Fruit fly (Drosophila melanogaster) whole organism, prepupa: ENCODE results near the gene CG17134.

Experiments used
- Blimp-1 ChIP-seq: fragments of 200-800 bp; sonication (Bioruptor generic); optimal IDR thresholded peaks from 3 replicates; lab custom pipeline; 2017; ENCODE audit warnings: missing biosample characterization, missing genetic modification characterization, mild to moderate bottlenecking, moderate library complexity, missing genetic modification reagents
- CG10631 ChIP-seq: fragments of 200-800 bp; sonication (Bioruptor generic); optimal IDR thresholded peaks from 2 replicates; lab custom pipeline; 2016; ENCODE audit warnings: missing biosample characterization, missing genetic modification characterization
- CG10669 ChIP-seq: fragments of 200-800 bp; sonication (Bioruptor generic); optimal IDR thresholded peaks from 3 replicates; lab custom pipeline; 2018; ENCODE audit warnings: missing biosample characterization, mild to moderate bottlenecking, missing genetic modification characterization, moderate library complexity
- CG11294 ChIP-seq: fragments of 200-800 bp; sonication (Bioruptor generic); IDR thresholded peaks from 2 replicates; pipeline ENCODE4 v1.3.6; 2022; ENCODE audit warnings: missing biosample characterization, missing genetic modification characterization
- CG11902 ChIP-seq: fragments of 200-800 bp; sonication (Bioruptor generic); optimal IDR thresholded peaks from 3 replicates; lab custom pipeline; 2016; ENCODE audit warnings: missing biosample characterization, missing genetic modification characterization
- CG15336 ChIP-seq: fragments of 200-800 bp; sonication (Bioruptor generic); IDR thresholded peaks from 2 replicates; pipeline ENCODE4 v1.3.6; 2022; ENCODE audit warnings: missing biosample characterization, missing genetic modification characterization
- CG16779 ChIP-seq: fragments of 200-800 bp; sonication (Bioruptor generic); optimal IDR thresholded peaks from 3 replicates; lab custom pipeline; 2017; ENCODE audit warnings: missing biosample characterization, mild to moderate bottlenecking, missing genetic modification characterization
- CG3032 ChIP-seq: fragments of 200-800 bp; optimal IDR thresholded peaks from 2 replicates; lab custom pipeline; 2019; ENCODE audit warnings: missing biosample characterization, mild to moderate bottlenecking, missing genetic modification characterization, moderate library complexity
- CG31627 ChIP-seq: fragments of 200-800 bp; sonication (Bioruptor generic); optimal IDR thresholded peaks from 3 replicates; lab custom pipeline; 2016; ENCODE audit warnings: missing biosample characterization, missing genetic modification characterization
- CG32006 ChIP-seq: fragments of 200-800 bp; sonication (Bioruptor generic); optimal IDR thresholded peaks from 3 replicates; lab custom pipeline; 2017; ENCODE audit warnings: missing biosample characterization, mild to moderate bottlenecking, missing genetic modification characterization
- CG34406 ChIP-seq: fragments of 200-800 bp; sonication (Bioruptor generic); optimal IDR thresholded peaks from 3 replicates; lab custom pipeline; 2016; ENCODE audit warnings: missing biosample characterization, missing genetic modification characterization
- CG4318 ChIP-seq: fragments of 200-800 bp; sonication (Bioruptor generic); optimal IDR thresholded peaks from 3 replicates; lab custom pipeline; 2017; ENCODE audit warnings: missing biosample characterization, mild to moderate bottlenecking, missing genetic modification characterization
- CG6276 ChIP-seq: fragments of 200-800 bp; sonication (Bioruptor generic); optimal IDR thresholded peaks from 2 replicates; lab custom pipeline; 2017; ENCODE audit warnings: missing biosample characterization, mild to moderate bottlenecking, missing genetic modification characterization
- CG6792 ChIP-seq: fragments of 200-800 bp; sonication (Bioruptor generic); optimal IDR thresholded peaks from 3 replicates; lab custom pipeline; 2016; ENCODE audit warnings: missing biosample characterization, missing genetic modification characterization
- CG6808 ChIP-seq: fragments of 200-800 bp; sonication (Bioruptor generic); optimal IDR thresholded peaks from 3 replicates; lab custom pipeline; 2017; ENCODE audit warnings: missing biosample characterization, missing genetic modification characterization, mild to moderate bottlenecking, moderate library complexity, missing genetic modification reagents
- CG6854 ChIP-seq: fragments of 200-800 bp; sonication (Bioruptor generic); optimal IDR thresholded peaks from 2 replicates; lab custom pipeline; 2017; ENCODE audit warnings: missing biosample characterization, mild to moderate bottlenecking, missing genetic modification characterization
- CG7368 ChIP-seq: fragments of 200-800 bp; sonication (Bioruptor generic); optimal IDR thresholded peaks from 3 replicates; lab custom pipeline; 2016; ENCODE audit warnings: missing biosample characterization, missing genetic modification characterization
- CG8319 ChIP-seq: fragments of 200-800 bp; sonication (Bioruptor generic); optimal IDR thresholded peaks from 3 replicates; lab custom pipeline; 2016; ENCODE audit warnings: missing biosample characterization, missing genetic modification characterization
- CG8632 ChIP-seq: fragments of 200-800 bp; sonication (Bioruptor generic); optimal IDR thresholded peaks from 3 replicates; lab custom pipeline; 2016; ENCODE audit warnings: missing biosample characterization, missing genetic modification characterization
- CG9139 ChIP-seq: fragments of 200-800 bp; sonication (Bioruptor generic); optimal IDR thresholded peaks from 3 replicates; lab custom pipeline; 2017; ENCODE audit warnings: missing biosample characterization, mild to moderate bottlenecking, missing genetic modification characterization
- Eip78C ChIP-seq: fragments of 200-800 bp; sonication (Bioruptor generic); peaks from one replicate; lab custom pipeline; 2016; ENCODE audit warnings: missing biosample characterization, missing genetic modification characterization
- Eip93F ChIP-seq: fragments of 200-800 bp; sonication (Bioruptor generic); optimal IDR thresholded peaks from 2 replicates; lab custom pipeline; 2016; ENCODE audit warnings: missing biosample characterization, mild to moderate bottlenecking, missing genetic modification characterization
- Ets21C ChIP-seq: fragments of 200-800 bp; sonication (Bioruptor generic); optimal IDR thresholded peaks from 3 replicates; lab custom pipeline; 2016; ENCODE audit warnings: missing biosample characterization, missing genetic modification characterization
- Ets96B ChIP-seq: fragments of 200-800 bp; optimal IDR thresholded peaks from 2 replicates; lab custom pipeline; 2019; ENCODE audit warnings: missing biosample characterization, mild to moderate bottlenecking, missing genetic modification characterization, moderate library complexity
- Hr4 ChIP-seq: fragments of 200-800 bp; sonication (Bioruptor generic); optimal IDR thresholded peaks from 3 replicates; lab custom pipeline; 2016; ENCODE audit warnings: missing biosample characterization, missing genetic modification characterization
- Lpt ChIP-seq: fragments of 200-800 bp; sonication (Bioruptor generic); optimal IDR thresholded peaks from 3 replicates; lab custom pipeline; 2016; ENCODE audit warnings: missing biosample characterization, missing genetic modification characterization
- Met ChIP-seq: fragments of 200-800 bp; sonication (Bioruptor generic); optimal IDR thresholded peaks from 3 replicates; lab custom pipeline; 2016; ENCODE audit warnings: missing biosample characterization, missing genetic modification characterization
- OdsH ChIP-seq: fragments of 200-800 bp; sonication (Bioruptor generic); optimal IDR thresholded peaks from 3 replicates; lab custom pipeline; 2016; ENCODE audit warnings: missing biosample characterization, missing genetic modification characterization
- Smox ChIP-seq: fragments of 200-800 bp; sonication (Bioruptor generic); optimal IDR thresholded peaks from 3 replicates; lab custom pipeline; 2016; ENCODE audit warnings: missing biosample characterization, missing genetic modification characterization
- Sox102F ChIP-seq: fragments of 200-800 bp; sonication (Bioruptor generic); optimal IDR thresholded peaks from 2 replicates; lab custom pipeline; 2016; ENCODE audit warnings: missing biosample characterization, mild to moderate bottlenecking, missing genetic modification characterization
- Sox14 ChIP-seq: fragments of 200-800 bp; sonication (Bioruptor generic); optimal IDR thresholded peaks from 3 replicates; lab custom pipeline; 2016; ENCODE audit warnings: missing biosample characterization, missing genetic modification characterization
- Sox15 ChIP-seq: fragments of 200-800 bp; sonication (Bioruptor generic); optimal IDR thresholded peaks from 3 replicates; lab custom pipeline; 2016; ENCODE audit warnings: missing biosample characterization, missing genetic modification characterization
- acj6 ChIP-seq: fragments of 200-800 bp; sonication (Bioruptor generic); optimal IDR thresholded peaks from 3 replicates; lab custom pipeline; 2016; ENCODE audit warnings: missing biosample characterization, missing genetic modification characterization
- cyc ChIP-seq: fragments of 200-800 bp; sonication (Bioruptor generic); optimal IDR thresholded peaks from 3 replicates; lab custom pipeline; 2016; ENCODE audit warnings: missing biosample characterization, missing genetic modification characterization
- dsx ChIP-seq: fragments of 200-800 bp; optimal IDR thresholded peaks from 3 replicates; lab custom pipeline; 2019; ENCODE audit warnings: missing biosample characterization, mild to moderate bottlenecking, missing genetic modification characterization, moderate library complexity; ENCODE audit not compliant: poor library complexity, severe bottlenecking
- esn ChIP-seq: fragments of 200-800 bp; sonication (Bioruptor generic); optimal IDR thresholded peaks from 2 replicates; lab custom pipeline; 2016; ENCODE audit warnings: missing biosample characterization, mild to moderate bottlenecking, missing genetic modification characterization, moderate library complexity
- fd85E ChIP-seq: fragments of 200-800 bp; sonication (Bioruptor generic); optimal IDR thresholded peaks from 3 replicates; lab custom pipeline; 2016; ENCODE audit warnings: missing biosample characterization, missing genetic modification characterization
- lz ChIP-seq: fragments of 200-800 bp; sonication (Bioruptor generic); optimal IDR thresholded peaks from 3 replicates; lab custom pipeline; 2016; ENCODE audit warnings: missing biosample characterization, missing genetic modification characterization
- net ChIP-seq: fragments of 200-800 bp; sonication (Bioruptor generic); optimal IDR thresholded peaks from 3 replicates; lab custom pipeline; 2016; ENCODE audit warnings: missing biosample characterization, missing genetic modification characterization
- spab ChIP-seq: fragments of 200-800 bp; sonication (Bioruptor generic); optimal IDR thresholded peaks from 2 replicates; lab custom pipeline; 2017; ENCODE audit warnings: missing biosample characterization, mild to moderate bottlenecking, missing genetic modification characterization, missing genetic modification reagents
- ss ChIP-seq, 2 experiments: fragments of 200-800 bp; sonication (Bioruptor generic); optimal IDR thresholded peaks; 2 replicates in 1 of 2; 3 replicates in 1 of 2; lab custom pipeline; 2017 to 2018; ENCODE audit warnings: mild to moderate bottlenecking in 2 of 2, missing biosample characterization in 2 of 2, missing genetic modification characterization in 2 of 2, moderate library complexity in 1 of 2
- svp ChIP-seq: fragments of 200-800 bp; sonication (Bioruptor generic); peaks from one replicate; lab custom pipeline; 2016; ENCODE audit warnings: missing biosample characterization, missing genetic modification characterization
- topi ChIP-seq: fragments of 200-800 bp; sonication (Bioruptor generic); optimal IDR thresholded peaks from 3 replicates; lab custom pipeline; 2016; ENCODE audit warnings: missing biosample characterization, missing genetic modification characterization
- vri ChIP-seq: fragments of 200-800 bp; sonication (Bioruptor generic); optimal IDR thresholded peaks from 3 replicates; lab custom pipeline; 2016; ENCODE audit warnings: missing biosample characterization, mild to moderate bottlenecking, missing genetic modification characterization

CG17134 gene

DNA sequence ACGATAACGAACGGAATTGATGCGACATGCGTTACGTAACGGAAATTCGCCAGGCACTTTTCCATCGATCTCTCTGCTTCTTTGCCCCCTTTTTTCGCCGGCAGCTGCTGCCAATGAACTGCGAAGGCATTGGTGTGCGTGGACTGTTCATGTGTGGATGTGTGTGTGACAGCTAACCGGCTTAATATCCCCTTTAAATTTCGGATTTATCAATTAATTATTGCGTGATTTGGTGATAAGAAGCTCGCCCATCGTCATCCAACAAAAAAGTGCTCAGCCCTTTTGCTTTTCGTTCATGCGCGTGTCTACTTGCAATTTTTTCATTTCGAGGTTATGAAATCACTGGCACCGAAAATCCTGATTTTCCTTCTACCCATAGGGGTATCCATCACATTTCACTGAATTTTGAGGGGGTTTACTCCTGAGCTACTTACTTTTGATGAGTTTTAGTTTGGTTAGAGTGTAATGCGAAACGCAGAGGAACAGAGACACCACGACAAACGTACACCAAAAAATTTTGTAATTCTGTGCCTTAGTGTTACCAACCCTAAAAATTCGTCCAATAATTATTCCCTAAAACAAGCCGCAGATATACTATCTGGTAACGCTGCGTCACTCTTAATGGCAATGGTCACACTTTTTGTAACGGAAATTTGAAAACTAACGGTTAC is 29.9 kb downstream of the CG17134 start, which contains the start of gene porin:
Gene porin, minus strand, starts transcription at position 529 of the 671 bp plus-strand sequence.
- TF ChIP-seq Sox15 (no peak), CG16779 (no peak), ss (GFP tag; optimal IDR thresholded peaks at IDR 0.05; lab: Kevin White, UChicago) (peak; percentile 21 to 29), Eip78C (GFP tag; lab: Kevin White, UChicago) (peak; percentile 69), svp (peak; percentile 26), lz (GFP tag; lab: Kevin White, UChicago) (peak; percentile 13), fd85E (no peak), CG6854 (GFP tag; lab: Kevin White, UChicago) (peak; percentile 13), OdsH (no peak), Sox14 (GFP tag; lab: Kevin White, UChicago) (peak; percentile 11), vri (peak; percentile 96), esn (GFP tag; lab: Kevin White, UChicago) (peak; percentile 39), CG9139 (GFP tag; lab: Kevin White, UChicago) (peak; percentile 17), CG11902 (GFP tag; lab: Kevin White, UChicago) (no peak)

- no peak for TF ChIP-seq CG6792 (GFP tag; lab: Kevin White, UChicago)
- TF ChIP-seq Eip78C (GFP tag; lab: Kevin White, UChicago) = peak; percentile 11
Measured at dm6 chr2L:10851336-10851862, 30.9 kb downstream of the CG17134 start.

- TF ChIP-seq Smox (GFP tag; lab: Kevin White, UChicago) (peak; percentile 54), CG6276 (GFP tag; lab: Kevin White, UChicago) (no peak), spab (GFP tag; lab: Kevin White, UChicago) (peak; percentile 6), OdsH (peak; percentile 49), CG31627 (peak; percentile 56), CG32006 (GFP tag; lab: Kevin White, UChicago) (peak; percentile 53), Ets96B (tag; lab: Kevin White, UChicago) (peak; percentile 48), CG16779 (no peak), net (peak; percentile 50), topi (GFP tag; lab: Kevin White, UChicago) (no peak), Sox14 (GFP tag; lab: Kevin White, UChicago) (peak; percentile 42), Eip93F (GFP tag; lab: Kevin White, UChicago) (no peak), CG10631 (GFP tag; lab: Kevin White, UChicago) (peak; percentile 54), cyc (GFP tag; lab: Kevin White, UChicago) (peak; percentile 29), CG34406 (peak; percentile 42), Met (GFP tag; lab: Kevin White, UChicago) (peak; percentile 56), CG3032 (tag; lab: Kevin White, UChicago) (peak; percentile 61), CG6808 (GFP tag; lab: Kevin White, UChicago) (no peak), lz (GFP tag; lab: Kevin White, UChicago) (peak; percentile 56), CG15336 (peak; percentile 29; the same call in 1 of the 2 replicates), CG6792 (GFP tag; lab: Kevin White, UChicago) (peak; percentile 32), Blimp-1 (no peak), CG8632 (peak; percentile 15), CG8319 (GFP tag; lab: Kevin White, UChicago) (no peak), CG4318 (no peak), vri (no peak), dsx (GFP tag; lab: Kevin White, UChicago) (peak; percentile 1), CG7368 (GFP tag; lab: Kevin White, UChicago) (peak; percentile 8), acj6 (GFP tag; lab: Kevin White, UChicago) (peak; percentile 48), Sox15 (peak; percentile 5), Sox102F (GFP tag; lab: Kevin White, UChicago) (peak; percentile 25), CG11294 (GFP tag; lab: Robert Waterston, UW) (0 out of 2 replicates have a peak, but pooled peaks have one; percentile 16), Ets21C (GFP tag; lab: Kevin White, UChicago) (peak; percentile 33), CG6854 (GFP tag; lab: Kevin White, UChicago) (no peak), ss (GFP tag; optimal IDR thresholded peaks at IDR 0.05; lab: Kevin White, UChicago) (no peak), Hr4 (peak; percentile 69), Eip78C (GFP tag; lab: Kevin White, UChicago) (peak; percentile 65), CG10669 (peak; percentile 2), Lpt (GFP tag; lab: Kevin White, UChicago) (no peak)
Measured at dm6 chr2L:10856328-10856942, 35.9 kb downstream of the CG17134 start, which contains the start of gene Dnz1. Gene Dnz1 (minus strand): TSS chr2L:10856644.
